Fruit fly (Drosophila melanogaster) whole organism, pupa: ENCODE data around the gene Mf.

ENCODE experiments used
- CG10348 ChIP-seq: fragments of 200-800 bp; sonication (Bioruptor generic); IDR thresholded peaks from 2 replicates; pipeline ENCODE4 v1.3.6; 2022; ENCODE audit warnings: missing biosample characterization, missing genetic modification characterization
- CG12605 ChIP-seq: fragments of 200-800 bp; sonication (Bioruptor generic); IDR thresholded peaks from 2 replicates; pipeline ENCODE4 v1.3.6; 2022; ENCODE audit warnings: missing biosample characterization, missing genetic modification characterization
- CG13204 ChIP-seq: fragments of 200-800 bp; sonication (Bioruptor generic); optimal IDR thresholded peaks from 2 replicates; lab custom pipeline; 2018; ENCODE audit warnings: missing biosample characterization, mild to moderate bottlenecking, missing genetic modification characterization, moderate library complexity
- CG14655 ChIP-seq: fragments of 200-800 bp; sonication (Bioruptor generic); optimal IDR thresholded peaks from 3 replicates; lab custom pipeline; 2017; ENCODE audit warnings: mild to moderate bottlenecking, missing biosample characterization, missing genetic modification reagents, missing genetic modification characterization
- CG15710 ChIP-seq: fragments of 200-800 bp; sonication (Bioruptor generic); optimal IDR thresholded peaks from 2 replicates; lab custom pipeline; 2018; ENCODE audit warnings: missing biosample characterization, mild to moderate bottlenecking, missing genetic modification characterization, moderate library complexity
- CG17806 ChIP-seq: fragments of 200-800 bp; sonication (Bioruptor generic); optimal IDR thresholded peaks from 2 replicates; lab custom pipeline; 2018; ENCODE audit warnings: missing biosample characterization, mild to moderate bottlenecking, missing genetic modification characterization, moderate library complexity
- CG32121 ChIP-seq: fragments of 200-800 bp; sonication (Bioruptor generic); IDR thresholded peaks from 2 replicates; pipeline ENCODE4 v1.3.6; 2022; ENCODE audit warnings: missing biosample characterization, missing genetic modification characterization
- CG34367 ChIP-seq: fragments of 200-800 bp; sonication (Bioruptor generic); optimal IDR thresholded peaks from 2 replicates; lab custom pipeline; 2018; ENCODE audit warnings: missing biosample characterization, mild to moderate bottlenecking, missing genetic modification characterization
- CG4496 ChIP-seq: fragments of 200-800 bp; sonication (Bioruptor generic); IDR thresholded peaks from 3 replicates; pipeline ENCODE4 v1.3.6; 2022; ENCODE audit warnings: missing biosample characterization, missing genetic modification characterization
- CG8159 ChIP-seq: fragments of 200-800 bp; sonication (Bioruptor generic); optimal IDR thresholded peaks from 3 replicates; lab custom pipeline; 2018; ENCODE audit warnings: missing biosample characterization, mild to moderate bottlenecking, missing genetic modification characterization, moderate library complexity
- CG8301 ChIP-seq: fragments of 200-800 bp; sonication (Bioruptor generic); optimal IDR thresholded peaks from 2 replicates; lab custom pipeline; 2018; ENCODE audit warnings: missing biosample characterization, mild to moderate bottlenecking, missing genetic modification characterization
- CG9948 ChIP-seq: fragments of 200-800 bp; sonication (Bioruptor generic); optimal IDR thresholded peaks from 2 replicates; lab custom pipeline; 2018; ENCODE audit warnings: missing biosample characterization, mild to moderate bottlenecking, missing genetic modification characterization, moderate library complexity
- D1 ChIP-seq: fragments of 200-800 bp; sonication (Bioruptor generic); optimal IDR thresholded peaks from 2 replicates; lab custom pipeline; 2018; ENCODE audit warnings: missing biosample characterization, mild to moderate bottlenecking, missing genetic modification characterization, moderate library complexity
- EcR ChIP-seq: fragments of 200-800 bp; sonication (Bioruptor generic); optimal IDR thresholded peaks from 3 replicates; lab custom pipeline; 2019; ENCODE audit warnings: missing biosample characterization, missing genetic modification characterization, mild to moderate bottlenecking, moderate library complexity, missing genetic modification reagents
- Ets98B ChIP-seq: fragments of 200-800 bp; sonication (Bioruptor generic); IDR thresholded peaks from 2 replicates; pipeline ENCODE4 v1.3.6; 2022; ENCODE audit warnings: missing biosample characterization, missing genetic modification characterization
- Pif1A ChIP-seq: fragments of 200-800 bp; sonication (Bioruptor generic); optimal IDR thresholded peaks from 3 replicates; lab custom pipeline; 2016; ENCODE audit warnings: missing biosample characterization, missing genetic modification characterization
- Pif1B ChIP-seq: fragments of 200-800 bp; sonication (Bioruptor generic); optimal IDR thresholded peaks from 3 replicates; lab custom pipeline; 2016; ENCODE audit warnings: missing biosample characterization, missing genetic modification characterization
- Snoo ChIP-seq: fragments of 200-800 bp; sonication (Bioruptor generic); optimal IDR thresholded peaks from 3 replicates; lab custom pipeline; 2017; ENCODE audit warnings: missing biosample characterization, mild to moderate bottlenecking, missing genetic modification characterization, inconsistent platforms
- fd96Ca ChIP-seq: fragments of 200-800 bp; sonication (Bioruptor generic); IDR thresholded peaks from 3 replicates; pipeline ENCODE4 v1.3.6; 2022; ENCODE audit warnings: missing biosample characterization, missing genetic modification characterization
- gl ChIP-seq: fragments of 200-800 bp; sonication (Bioruptor generic); optimal IDR thresholded peaks from 2 replicates; lab custom pipeline; 2018; ENCODE audit warnings: missing biosample characterization, mild to moderate bottlenecking, missing genetic modification characterization
- rn ChIP-seq: fragments of 200-800 bp; sonication (Bioruptor generic); IDR thresholded peaks from 2 replicates; pipeline ENCODE4 v1.3.6; 2022; ENCODE audit warnings: missing biosample characterization, missing genetic modification characterization

Mf gene

DNA sequence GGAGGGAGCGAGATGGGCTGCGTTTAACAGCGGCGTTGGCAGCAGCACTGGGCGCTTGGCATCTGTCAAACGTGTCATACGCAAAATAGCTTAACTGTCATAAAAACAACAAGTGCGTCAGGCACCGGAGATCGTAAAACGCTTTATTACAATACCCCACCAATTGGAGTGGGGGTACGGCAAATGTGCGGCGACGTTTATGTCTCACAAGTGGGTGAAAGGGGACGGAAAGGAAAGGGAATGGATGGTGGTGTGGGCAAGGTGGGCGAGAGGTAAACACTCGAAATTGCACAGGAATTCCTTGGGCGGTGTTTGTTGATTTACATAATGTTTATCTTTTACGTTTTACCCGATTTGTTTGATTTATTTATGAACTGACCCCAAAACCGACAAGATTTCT, 51.3 kb downstream of the Mf start:
- no peak for TF ChIP-seq CG15710 (tag; lab: Kevin White, UChicago)
- no peak for TF ChIP-seq CG8159 (tag; lab: Kevin White, UChicago)
- TF ChIP-seq CG12605 (GFP tag; lab: Robert Waterston, UW): no peak
- no peak for TF ChIP-seq Pif1B (GFP tag; lab: Kevin White, UChicago)
- no peak for TF ChIP-seq CG34367
- no peak for TF ChIP-seq CG13204 (GFP tag; lab: Kevin White, UChicago)
- TF ChIP-seq fd96Ca: no peak

dm6 chr3R:15128646-15129429, 52.5 kb downstream of the Mf start:
- TF ChIP-seq Ets98B (GFP tag; lab: Robert Waterston, UW) (no peak), CG4496 (GFP tag; lab: Robert Waterston, UW) (0 out of 3 replicates have a peak, but pooled peaks have one; percentile 6), fd96Ca (peak; percentile 36; the same call in 1 of the 3 replicates), CG12605 (GFP tag; lab: Robert Waterston, UW) (no peak), CG14655 (GFP tag; lab: Kevin White, UChicago) (peak; percentile 68), CG17806 (tag; lab: Kevin White, UChicago) (no peak), CG15710 (tag; lab: Kevin White, UChicago) (no peak), CG9948 (peak; percentile 6), gl (tag; lab: Kevin White, UChicago) (no peak), CG34367 (no peak), CG13204 (GFP tag; lab: Kevin White, UChicago) (no peak), rn (GFP tag; lab: Robert Waterston, UW) (0 out of 2 replicates have a peak, but pooled peaks have one; percentile 19), CG32121 (GFP tag; lab: Robert Waterston, UW) (no peak), CG8159 (tag; lab: Kevin White, UChicago) (no peak), CG8301 (tag; lab: Kevin White, UChicago) (peak; percentile 27)

DNA sequence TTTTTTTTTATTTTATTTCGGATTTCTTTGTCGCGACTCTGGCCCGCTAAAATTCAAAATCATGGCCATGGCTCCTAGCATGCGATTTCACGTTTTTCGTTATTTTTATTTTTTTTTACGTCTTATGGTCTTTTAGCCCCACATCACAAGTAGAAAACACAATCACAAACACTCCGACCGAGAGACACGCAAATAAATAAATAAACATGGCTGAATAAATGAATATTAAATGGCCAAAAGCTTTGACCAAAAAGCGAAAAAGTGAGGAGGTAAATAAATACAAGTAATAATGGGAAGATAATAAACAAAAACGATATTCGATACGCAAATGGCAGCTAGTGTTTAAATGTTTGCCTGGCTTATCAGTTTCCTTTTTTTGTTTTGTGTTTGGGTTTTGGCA, 53.2 kb downstream of the Mf start:
- no peak for TF ChIP-seq gl (tag; lab: Kevin White, UChicago)
- no peak for TF ChIP-seq rn (GFP tag; lab: Robert Waterston, UW)
- no peak for TF ChIP-seq CG4496 (GFP tag; lab: Robert Waterston, UW)
- TF ChIP-seq Ets98B (GFP tag; lab: Robert Waterston, UW): no peak
- no peak for TF ChIP-seq EcR (GFP tag; lab: Kevin White, UChicago)
- TF ChIP-seq Snoo (tag; lab: Kevin White, UChicago): no peak
- TF ChIP-seq CG8301 (tag; lab: Kevin White, UChicago): no peak
- TF ChIP-seq CG10348 (GFP tag; lab: Robert Waterston, UW): no peak
- no peak for TF ChIP-seq CG8159 (tag; lab: Kevin White, UChicago)
- no peak for TF ChIP-seq CG13204 (GFP tag; lab: Kevin White, UChicago)
- TF ChIP-seq Pif1B (GFP tag; lab: Kevin White, UChicago): no peak
- no peak for TF ChIP-seq CG17806 (tag; lab: Kevin White, UChicago)
- no peak for TF ChIP-seq CG15710 (tag; lab: Kevin White, UChicago)
- TF ChIP-seq CG34367: no peak
- no peak for TF ChIP-seq D1 (tag; lab: Kevin White, UChicago)
- no peak for TF ChIP-seq CG9948
- no peak for TF ChIP-seq CG14655 (GFP tag; lab: Kevin White, UChicago)
- no peak for TF ChIP-seq CG12605 (GFP tag; lab: Robert Waterston, UW)

dm6 chr3R:15125796-15126195, 55.5 kb downstream of the Mf start:
- TF ChIP-seq fd96Ca: no peak
- no peak for TF ChIP-seq CG12605 (GFP tag; lab: Robert Waterston, UW)
- TF ChIP-seq CG4496 (GFP tag; lab: Robert Waterston, UW): no peak
- no peak for TF ChIP-seq CG32121 (GFP tag; lab: Robert Waterston, UW)
- TF ChIP-seq rn (GFP tag; lab: Robert Waterston, UW): no peak
- no peak for TF ChIP-seq EcR (GFP tag; lab: Kevin White, UChicago)
- TF ChIP-seq CG8159 (tag; lab: Kevin White, UChicago): no peak
- TF ChIP-seq CG15710 (tag; lab: Kevin White, UChicago): no peak
- TF ChIP-seq CG14655 (GFP tag; lab: Kevin White, UChicago): no peak
- no peak for TF ChIP-seq CG10348 (GFP tag; lab: Robert Waterston, UW)
- TF ChIP-seq Snoo (tag; lab: Kevin White, UChicago): no peak
- no peak for TF ChIP-seq D1 (tag; lab: Kevin White, UChicago)
- TF ChIP-seq CG8301 (tag; lab: Kevin White, UChicago): no peak
- no peak for TF ChIP-seq CG17806 (tag; lab: Kevin White, UChicago)
- TF ChIP-seq Pif1A: no peak
- TF ChIP-seq CG9948: no peak
- TF ChIP-seq CG34367: no peak
- TF ChIP-seq Pif1B (GFP tag; lab: Kevin White, UChicago): no peak
- TF ChIP-seq, all 21 proteins: peak for 0

dm6 chr3R:15124559-15124958, 56.8 kb downstream of the Mf start:
- TF ChIP-seq CG9948 (no peak), rn (GFP tag; lab: Robert Waterston, UW) (no peak), CG34367 (no peak), CG8159 (tag; lab: Kevin White, UChicago) (no peak), CG13204 (GFP tag; lab: Kevin White, UChicago) (no peak), Snoo (tag; lab: Kevin White, UChicago) (no peak), CG10348 (GFP tag; lab: Robert Waterston, UW) (no peak), Pif1B (GFP tag; lab: Kevin White, UChicago) (no peak), CG12605 (GFP tag; lab: Robert Waterston, UW) (no peak), Ets98B (GFP tag; lab: Robert Waterston, UW) (no peak), CG8301 (tag; lab: Kevin White, UChicago) (no peak), CG4496 (GFP tag; lab: Robert Waterston, UW) (no peak), fd96Ca (no peak), CG15710 (tag; lab: Kevin White, UChicago) (no peak), CG14655 (GFP tag; lab: Kevin White, UChicago) (no peak)
- TF ChIP-seq, all 21 proteins: peak for 0
